Fruit fly (Drosophila melanogaster) whole organism, wandering third instar larva: ENCODE results near the gene mag.

Experiments used
- CG32264 ChIP-seq: fragments of 200-800 bp; sonication (Bioruptor generic); optimal IDR thresholded peaks from 2 replicates; lab custom pipeline; 2016; ENCODE audit warnings: missing biosample characterization, missing genetic modification characterization
- Dfd ChIP-seq: fragments of >200 bp; optimal IDR thresholded peaks from 2 replicates; lab custom pipeline; 2017; ENCODE audit warnings: missing biosample characterization, missing genetic modification characterization
- GATAd ChIP-seq: sonication (Bioruptor generic); optimal IDR thresholded peaks from 2 replicates; lab custom pipeline; 2016; ENCODE audit warnings: missing biosample characterization, missing genetic modification characterization
- br ChIP-seq: fragments of 200-800 bp; sonication (Bioruptor generic); optimal IDR thresholded peaks from 2 replicates; lab custom pipeline; 2016; ENCODE audit warnings: missing biosample characterization, missing genetic modification characterization
- lola ChIP-seq: fragments of >200 bp; optimal IDR thresholded peaks from 2 replicates; lab custom pipeline; 2017; ENCODE audit warnings: missing biosample characterization, missing genetic modification characterization
- pan ChIP-seq: fragments of >200 bp; optimal IDR thresholded peaks from 2 replicates; lab custom pipeline; 2017
- psq ChIP-seq: fragments of 200-800 bp; sonication (Bioruptor generic); optimal IDR thresholded peaks from 3 replicates; lab custom pipeline; 2017; ENCODE audit warnings: missing biosample characterization, mild to moderate bottlenecking, missing genetic modification characterization, moderate library complexity
- usp ChIP-seq: fragments of >200 bp; optimal IDR thresholded peaks from 2 replicates; lab custom pipeline; 2017; ENCODE audit warnings: missing biosample characterization, missing genetic modification characterization
- woc ChIP-seq: sonication (Bioruptor generic); optimal IDR thresholded peaks from 2 replicates; lab custom pipeline; 2016; ENCODE audit warnings: missing biosample characterization, mild to moderate bottlenecking, missing genetic modification characterization

- no peak for TF ChIP-seq br (GFP tag; lab: Kevin White, UChicago)
- TF ChIP-seq GATAd (GFP tag; lab: Kevin White, UChicago), result peak; percentile 32
- no peak for TF ChIP-seq lola (GFP tag; lab: Kevin White, UChicago)
- no peak for TF ChIP-seq Dfd (GFP tag; lab: Kevin White, UChicago)
- peak; percentile 33 for TF ChIP-seq woc (GFP tag; lab: Kevin White, UChicago)
- peak; percentile 91 for TF ChIP-seq psq
- no peak for TF ChIP-seq CG32264 (GFP tag; lab: Kevin White, UChicago)
- no peak for TF ChIP-seq pan (lab: Kevin White, UChicago)
- TF ChIP-seq usp (GFP tag; lab: Kevin White, UChicago), result no peak
These were observed 12.7 kb downstream of the mag start, which contains the start of the genes CG32428 and CG5969 for dm6 chr3L:20473021-20473799.
